Fruit fly (Drosophila melanogaster) whole organism: ENCODE measurements around the gene CG1146.

Experiments used
- CG8478 ChIP-seq: fragments of >200 bp; optimal IDR thresholded peaks from 2 replicates; lab custom pipeline; 2018; ENCODE audit warnings: inconsistent platforms
- Dll ChIP-seq: fragments of >200 bp; optimal IDR thresholded peaks from 2 replicates; lab custom pipeline; 2017
- EcR ChIP-seq, 2 experiments: fragments of >200 bp; optimal IDR thresholded peaks; 2 replicates each; lab custom pipeline; 2017; ENCODE audit warnings: missing biosample characterization in 2 of 2, missing genetic modification characterization in 2 of 2, missing genetic modification reagents in 2 of 2
- pan ChIP-seq: fragments of >200 bp; optimal IDR thresholded peaks from 2 replicates; lab custom pipeline; 2017
- psq ChIP-seq: fragments of >200 bp; optimal IDR thresholded peaks from 2 replicates; lab custom pipeline; 2017

- TF ChIP-seq Dll (lab: Kevin White, UChicago), result no peak
- TF ChIP-seq CG8478 (lab: Kevin White, UChicago), result no peak
- TF ChIP-seq EcR (GFP tag; optimal IDR thresholded peaks at IDR 0.05; lab: Kevin White, UChicago), result no peak
- TF ChIP-seq psq, result no peak
- no peak for TF ChIP-seq pan (lab: Kevin White, UChicago)
These were observed 10.2 kb upstream of the CG1146 start, which contains the start of gene Cyp4d20 for dm6 chr3L:2478349-2478959.
